Fruit fly (Drosophila melanogaster) whole organism, embryonic: ENCODE measurements around the gene CG13144.

Source experiments
- Bgb ChIP-seq: fragments of 200-800 bp; sonication (Bioruptor generic); IDR thresholded peaks from 2 replicates; pipeline ENCODE4 v1.3.6; 2022; ENCODE audit warnings: missing biosample characterization, missing genetic modification characterization; ENCODE audit not compliant: partially characterized antibody
- CG1603 ChIP-seq: fragments of 200-800 bp; sonication (Bioruptor generic); optimal IDR thresholded peaks from 2 replicates; lab custom pipeline; 2019; ENCODE audit warnings: missing biosample characterization, mild to moderate bottlenecking, missing genetic modification characterization, moderate library complexity
- CG42726 ChIP-seq: fragments of 200-800 bp; sonication (Bioruptor generic); IDR thresholded peaks from 2 replicates; pipeline ENCODE4 v1.3.6; 2022; ENCODE audit warnings: missing biosample characterization, missing genetic modification characterization; ENCODE audit not compliant: partially characterized antibody
- CG8478 ChIP-seq: fragments of >200 bp; optimal IDR thresholded peaks from 2 replicates; lab custom pipeline; 2018
- Doc3 ChIP-seq: fragments of 200-800 bp; sonication (Bioruptor generic); IDR thresholded peaks from 3 replicates; pipeline ENCODE4 v1.3.6; 2022; ENCODE audit warnings: missing biosample characterization, missing genetic modification characterization; ENCODE audit not compliant: partially characterized antibody
- ERR ChIP-seq: fragments of 200-800 bp; sonication (Bioruptor generic); optimal IDR thresholded peaks from 2 replicates; lab custom pipeline; 2016; ENCODE audit warnings: missing biosample characterization, missing genetic modification characterization
- HLH4C ChIP-seq: fragments of 200-800 bp; sonication (Bioruptor generic); IDR thresholded peaks from 3 replicates; pipeline ENCODE4 v1.3.6; 2022; ENCODE audit warnings: missing biosample characterization, missing genetic modification characterization; ENCODE audit not compliant: partially characterized antibody
- Hey ChIP-seq: fragments of 200-800 bp; sonication (Bioruptor generic); optimal IDR thresholded peaks from 3 replicates; lab custom pipeline; 2018; ENCODE audit warnings: missing biosample characterization, mild to moderate bottlenecking, missing genetic modification characterization
- bbx ChIP-seq: fragments of 200-800 bp; sonication (Bioruptor generic); IDR thresholded peaks from 2 replicates; pipeline ENCODE4 v1.3.6; 2022; ENCODE audit warnings: missing biosample characterization, missing genetic modification characterization; ENCODE audit not compliant: partially characterized antibody
- bcd ChIP-seq: fragments of 200-800 bp; sonication (Bioruptor generic); optimal IDR thresholded peaks from 2 replicates; lab custom pipeline; 2017; ENCODE audit warnings: missing biosample characterization, mild to moderate bottlenecking, missing genetic modification characterization
- pho ChIP-seq: fragments of 200-800 bp; sonication (Bioruptor generic); optimal IDR thresholded peaks from 2 replicates; lab custom pipeline; 2016; ENCODE audit warnings: missing biosample characterization, missing genetic modification characterization
- zfh2 ChIP-seq: fragments of 200-800 bp; sonication (Bioruptor generic); optimal IDR thresholded peaks from 2 replicates; lab custom pipeline; 2016; ENCODE audit warnings: missing biosample characterization, missing genetic modification characterization

DNA sequence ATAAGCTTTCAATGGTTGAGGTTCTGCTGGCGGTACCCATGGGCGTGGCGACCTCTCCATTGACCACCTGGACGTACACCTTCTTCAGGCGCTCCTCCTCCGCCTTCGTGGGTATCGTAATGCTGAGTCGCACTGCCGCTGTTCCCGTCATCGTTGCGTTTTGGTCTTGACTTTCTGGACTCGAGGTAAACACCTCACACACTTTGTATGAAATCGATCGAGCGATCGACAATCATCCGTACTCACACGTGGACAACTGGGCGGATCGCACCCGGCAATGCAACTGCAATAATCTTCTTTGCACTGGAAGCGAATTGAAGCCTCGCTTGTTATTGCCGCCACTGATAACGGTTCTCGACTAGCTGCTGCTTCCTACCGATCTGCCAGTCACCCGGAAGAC lies 18.8 kb upstream of the CG13144 start, which contains the start of gene CG7384:
- no peak for TF ChIP-seq CG8478 (lab: Kevin White, UChicago)
- TF ChIP-seq bbx (GFP tag; lab: Robert Waterston, UW) = no peak
- TF ChIP-seq Doc3 = no peak
- no peak for TF ChIP-seq Bgb (GFP tag; lab: Robert Waterston, UW)
- TF ChIP-seq CG42726 = no peak
- TF ChIP-seq ERR = no peak
- no peak for TF ChIP-seq HLH4C (GFP tag; lab: Robert Waterston, UW)
- no peak for TF ChIP-seq pho
- TF ChIP-seq zfh2 (GFP tag; lab: Kevin White, UChicago) = no peak
- no peak for TF ChIP-seq CG1603 (tag; lab: Kevin White, UChicago)
- no peak for TF ChIP-seq Hey (tag; lab: Kevin White, UChicago)
- TF ChIP-seq bcd (GFP tag; lab: Kevin White, UChicago) = no peak
